Worm (Caenorhabditis elegans) whole organism, L1 larva: ENCODE data around the gene C49A9.3.
A peak's percentile ranks its signal among the peaks of the same experiment; 100 is the strongest.

Experiments used
- C04F5.9 ChIP-seq: sonication (generic microtip); optimal IDR thresholded peaks from 2 replicates; lab custom pipeline; 2016; ENCODE audit warnings: missing genetic modification characterization, missing compliant biosample characterization
- C34B4.2 ChIP-seq: sonication (generic microtip); optimal IDR thresholded peaks from 2 replicates; lab custom pipeline; 2017; ENCODE audit warnings: mild to moderate bottlenecking, missing genetic modification characterization, missing compliant biosample characterization
- Y116A8C.19 ChIP-seq: sonication (generic microtip); optimal IDR thresholded peaks from 2 replicates; lab custom pipeline; 2016; ENCODE audit warnings: missing compliant biosample characterization, missing genetic modification characterization, borderline replicate concordance
- ama-1 ChIP-seq: fragments of 150-350 bp; optimal IDR thresholded peaks from 2 replicates; lab custom pipeline; 2014
- blmp-1 ChIP-seq: fragments of 150-350 bp; optimal IDR thresholded peaks from 2 replicates; lab custom pipeline; 2014; ENCODE audit warnings: missing biosample characterization, missing genetic modification characterization
- ceh-8 ChIP-seq: fragments of 200-800 bp; sonication (Bioruptor generic); optimal IDR thresholded peaks from 2 replicates; lab custom pipeline; 2018; ENCODE audit warnings: mild to moderate bottlenecking, missing genetic modification characterization, moderate library complexity, missing compliant biosample characterization
- ceh-88 ChIP-seq: fragments of 200-800 bp; sonication (Bioruptor generic); IDR thresholded peaks from 2 replicates; pipeline ENCODE4 v1.3.6; 2022; ENCODE audit warnings: missing genetic modification characterization, missing compliant biosample characterization
- ces-1 ChIP-seq: fragments of 150-350 bp; optimal IDR thresholded peaks from 2 replicates; lab custom pipeline; 2014; ENCODE audit warnings: missing biosample characterization, missing genetic modification reagents, missing genetic modification characterization
- dsc-1 ChIP-seq: sonication (generic microtip); optimal IDR thresholded peaks from 2 replicates; lab custom pipeline; 2016; ENCODE audit warnings: mild to moderate bottlenecking, missing genetic modification characterization, missing compliant biosample characterization
- efl-1 ChIP-seq, 4 experiments: fragments of 150-350 bp; optimal IDR thresholded peaks in 3 of 4; peaks in 1 of 4; 1 replicate in 1 of 4; 2 replicates in 3 of 4; lab custom pipeline; 2014; ENCODE audit warnings: missing biosample characterization in 2 of 4, missing genetic modification characterization in 2 of 4, missing genetic modification reagents in 2 of 4
- efl-3 ChIP-seq: fragments of 200-800 bp; sonication (Bioruptor generic); optimal IDR thresholded peaks from 2 replicates; lab custom pipeline; 2018; ENCODE audit warnings: mild to moderate bottlenecking, missing genetic modification characterization, missing compliant biosample characterization
- egl-13 ChIP-seq: sonication (generic microtip); optimal IDR thresholded peaks from 2 replicates; lab custom pipeline; 2016; ENCODE audit warnings: missing genotype, missing genetic modification reagents, missing genetic modification characterization, missing compliant biosample characterization
- elt-3 ChIP-seq, 6 experiments: fragments of 150-350 bp in 1 of 6; sonication (generic microtip); optimal IDR thresholded peaks; 2 replicates each; lab custom pipeline; 2017 to 2018; ENCODE audit warnings: missing biosample characterization in 6 of 6, missing genetic modification characterization in 6 of 6, inconsistent platforms in 1 of 6
- ets-5 ChIP-seq: fragments of 200-800 bp; sonication (Bioruptor generic); IDR thresholded peaks from 2 replicates; pipeline ENCODE4 v1.3.6; 2022; ENCODE audit warnings: missing genetic modification characterization, missing compliant biosample characterization
- fkh-4 ChIP-seq: sonication (generic microtip); optimal IDR thresholded peaks from 2 replicates; lab custom pipeline; 2016; ENCODE audit warnings: missing compliant biosample characterization, missing genetic modification characterization, borderline replicate concordance
- fkh-8 ChIP-seq: sonication (generic microtip); optimal IDR thresholded peaks from 2 replicates; lab custom pipeline; 2016; ENCODE audit warnings: mild to moderate bottlenecking, missing genetic modification characterization, missing compliant biosample characterization
- fos-1 ChIP-seq: fragments of 150-350 bp; optimal IDR thresholded peaks from 2 replicates; lab custom pipeline; 2014; ENCODE audit warnings: missing biosample characterization, missing genetic modification characterization
- hlh-17 ChIP-seq: fragments of 200-800 bp; sonication (Bioruptor generic); optimal IDR thresholded peaks from 2 replicates; lab custom pipeline; 2018; ENCODE audit warnings: missing genetic modification characterization, mild to moderate bottlenecking, missing compliant biosample characterization, moderate library complexity, borderline replicate concordance
- hlh-4 ChIP-seq: sonication (generic microtip); optimal IDR thresholded peaks from 2 replicates; lab custom pipeline; 2016; ENCODE audit warnings: mild to moderate bottlenecking, missing genetic modification characterization, missing compliant biosample characterization
- hpl-2 ChIP-seq: fragments of 150-350 bp; optimal IDR thresholded peaks from 2 replicates; lab custom pipeline; 2014; ENCODE audit warnings: missing biosample characterization, missing genetic modification reagents, missing genetic modification characterization
- irx-1 ChIP-seq: sonication (generic microtip); optimal IDR thresholded peaks from 2 replicates; lab custom pipeline; 2016; ENCODE audit warnings: missing genetic modification characterization, missing compliant biosample characterization
- lin-13 ChIP-seq: fragments of 150-350 bp; optimal IDR thresholded peaks from 2 replicates; lab custom pipeline; 2014; ENCODE audit warnings: missing biosample characterization, missing genetic modification reagents, missing genetic modification characterization
- lin-35 ChIP-seq, 2 experiments: fragments of 150-350 bp; optimal IDR thresholded peaks; 2 replicates each; lab custom pipeline; 2014; ENCODE audit warnings: missing biosample characterization in 2 of 2, missing genetic modification characterization in 2 of 2, missing genetic modification reagents in 2 of 2
- lin-39 ChIP-seq: fragments of 150-350 bp; optimal IDR thresholded peaks from 2 replicates; lab custom pipeline; 2014; ENCODE audit warnings: missing biosample characterization, missing genetic modification reagents, missing genetic modification characterization
- lir-3 ChIP-seq: sonication (generic microtip); optimal IDR thresholded peaks from 2 replicates; lab custom pipeline; 2016; ENCODE audit warnings: mild to moderate bottlenecking, missing genetic modification characterization, moderate library complexity, missing compliant biosample characterization; ENCODE audit not compliant: poor library complexity
- lsy-2 ChIP-seq, 2 experiments: fragments of 150-350 bp; optimal IDR thresholded peaks; 2 replicates each; lab custom pipeline; 2014; ENCODE audit warnings: missing biosample characterization in 2 of 2, missing genetic modification characterization in 2 of 2
- mab-9 ChIP-seq: fragments of 200-800 bp; sonication (Bioruptor generic); IDR thresholded peaks from 2 replicates; pipeline ENCODE4 v1.3.6; 2022; ENCODE audit warnings: missing genetic modification reagents, missing genetic modification characterization, missing compliant biosample characterization
- mdl-1 ChIP-seq, 2 experiments: fragments of 150-350 bp; optimal IDR thresholded peaks; 2 replicates each; lab custom pipeline; 2014 to 2017; ENCODE audit warnings: missing biosample characterization in 2 of 2, missing genetic modification characterization in 2 of 2, inconsistent platforms in 1 of 2
- mep-1 ChIP-seq: fragments of 150-350 bp; optimal IDR thresholded peaks from 2 replicates; lab custom pipeline; 2014; ENCODE audit warnings: missing biosample characterization, missing genetic modification characterization
- nhr-11 ChIP-seq: fragments of 150-350 bp; optimal IDR thresholded peaks from 2 replicates; lab custom pipeline; 2014; ENCODE audit warnings: missing biosample characterization, missing genetic modification characterization
- nhr-19 ChIP-seq: fragments of 200-800 bp; sonication (Bioruptor generic); conservative IDR thresholded peaks from 2 replicates; pipeline ENCODE4 v1.3.6; 2022; ENCODE audit warnings: missing genetic modification characterization, missing compliant biosample characterization
- nhr-28 ChIP-seq: fragments of 150-350 bp; optimal IDR thresholded peaks from 2 replicates; lab custom pipeline; 2014; ENCODE audit warnings: missing biosample characterization, missing genetic modification characterization
- nhr-71 ChIP-seq: sonication (generic microtip); optimal IDR thresholded peaks from 2 replicates; lab custom pipeline; 2016; ENCODE audit warnings: mild to moderate bottlenecking, missing genetic modification characterization, moderate library complexity, missing compliant biosample characterization
- nhr-85 ChIP-seq: sonication (generic microtip); peaks from one replicate; lab custom pipeline; 2016; ENCODE audit warnings: missing genetic modification characterization, inconsistent platforms, missing compliant biosample characterization
- pag-3 ChIP-seq: sonication (generic microtip); optimal IDR thresholded peaks from 2 replicates; lab custom pipeline; 2017; ENCODE audit warnings: missing genetic modification characterization, mild to moderate bottlenecking, missing compliant biosample characterization, antibody characterized with exemption, borderline replicate concordance; ENCODE audit not compliant: insufficient read depth
- pax-3 ChIP-seq: fragments of 200-800 bp; sonication (Bioruptor generic); optimal IDR thresholded peaks from 2 replicates; lab custom pipeline; 2018; ENCODE audit warnings: mild to moderate bottlenecking, missing genetic modification characterization, moderate library complexity, missing compliant biosample characterization
- pqm-1 ChIP-seq: sonication (generic microtip); optimal IDR thresholded peaks from 3 replicates; lab custom pipeline; 2017; ENCODE audit warnings: missing biosample characterization, missing genetic modification characterization
- rnt-1 ChIP-seq: sonication (generic microtip); optimal IDR thresholded peaks from 2 replicates; lab custom pipeline; 2016; ENCODE audit warnings: mild to moderate bottlenecking, missing genetic modification characterization, moderate library complexity, missing compliant biosample characterization
- skn-1 ChIP-seq: fragments of 150-350 bp; optimal IDR thresholded peaks from 2 replicates; lab custom pipeline; 2014; ENCODE audit warnings: missing biosample characterization, missing genetic modification characterization
- snu-23 ChIP-seq: sonication (generic microtip); optimal IDR thresholded peaks from 2 replicates; lab custom pipeline; 2016; ENCODE audit warnings: missing genetic modification characterization, missing compliant biosample characterization
- sox-4 ChIP-seq: sonication (generic microtip); optimal IDR thresholded peaks from 2 replicates; lab custom pipeline; 2016; ENCODE audit warnings: missing genetic modification characterization, missing compliant biosample characterization
- sptf-1 ChIP-seq: fragments of 150-350 bp; optimal IDR thresholded peaks from 2 replicates; lab custom pipeline; 2014; ENCODE audit warnings: missing biosample characterization, missing genetic modification characterization
- tlp-1 ChIP-seq: fragments of 150-350 bp; optimal IDR thresholded peaks from 2 replicates; lab custom pipeline; 2014; ENCODE audit warnings: missing biosample characterization, missing genetic modification characterization
- unc-130 ChIP-seq: fragments of 150-350 bp; optimal IDR thresholded peaks from 2 replicates; lab custom pipeline; 2017; ENCODE audit warnings: missing biosample characterization, missing genetic modification characterization, inconsistent platforms
- unc-62 ChIP-seq: fragments of 150-350 bp; optimal IDR thresholded peaks from 2 replicates; lab custom pipeline; 2014; ENCODE audit warnings: missing biosample characterization, missing genetic modification reagents, missing genetic modification characterization
- unc-98 ChIP-seq: fragments of 200-800 bp; sonication (Bioruptor generic); IDR thresholded peaks from 2 replicates; pipeline ENCODE4 v1.3.6; 2022; ENCODE audit warnings: missing genetic modification characterization, missing compliant biosample characterization
- vab-15 ChIP-seq: sonication (generic microtip); optimal IDR thresholded peaks from 2 replicates; lab custom pipeline; 2017; ENCODE audit warnings: missing genotype, mild to moderate bottlenecking, missing genetic modification characterization, missing compliant biosample characterization
- zag-1 ChIP-seq: fragments of 150-350 bp; optimal IDR thresholded peaks from 2 replicates; lab custom pipeline; 2014; ENCODE audit warnings: missing biosample characterization, missing genetic modification characterization
- ztf-4 ChIP-seq: fragments of 150-350 bp; optimal IDR thresholded peaks from 2 replicates; lab custom pipeline; 2014; ENCODE audit warnings: missing biosample characterization, missing genetic modification characterization

Gene C49A9.3

DNA sequence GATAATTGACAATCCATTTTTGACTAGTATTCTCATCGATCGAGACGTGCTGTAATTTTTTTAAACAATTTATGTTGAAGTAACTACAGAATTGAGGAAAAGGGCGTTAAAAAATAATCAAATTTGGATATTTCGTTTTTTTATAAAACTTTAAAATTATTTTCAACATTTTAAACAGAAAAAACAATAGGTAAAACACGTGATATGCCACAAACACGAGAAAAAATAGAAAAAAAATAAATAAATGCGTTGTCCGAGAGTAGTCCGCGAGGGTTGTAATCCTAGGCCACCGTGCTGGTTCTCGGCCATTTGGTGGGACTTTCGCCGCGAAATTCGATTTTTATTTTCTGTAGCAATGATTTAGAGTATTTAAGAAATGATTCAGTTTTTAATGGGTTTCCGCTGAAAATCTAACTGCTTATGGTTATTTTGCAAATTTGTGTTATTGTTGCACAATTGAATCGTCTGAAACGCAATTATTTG is 15.6 kb upstream of the C49A9.3 start, which contains the start of gene C49A9.10 (continued):
- no peak for TF ChIP-seq pqm-1
- peak; percentile 88 for TF ChIP-seq Y116A8C.19 (tag; lab: Kevin White, UChicago)
- peak; percentile 97 for TF ChIP-seq sox-4 (tag; lab: Kevin White, UChicago)
- peak; percentile 27 for TF ChIP-seq blmp-1 (tag; lab: Kevin White, UChicago)
- TF ChIP-seq hlh-4: peak; percentile 88
- TF ChIP-seq sptf-1: no peak
- peak; percentile 88 for TF ChIP-seq unc-130 (tag; lab: Kevin White, UChicago)
- TF ChIP-seq ceh-88 (GFP tag; lab: Robert Waterston, UW): peak; percentile 80
- peak; percentile 93 for TF ChIP-seq C04F5.9
- peak; percentile 97 for TF ChIP-seq pax-3 (tag; lab: Kevin White, UChicago)
- no peak for TF ChIP-seq unc-62 (GFP tag; lab: Kevin White, UChicago)
- TF ChIP-seq mab-9 (GFP tag; lab: Robert Waterston, UW): peak; percentile 89
- peak; percentile 88 to 90 for TF ChIP-seq lsy-2 (tag; optimal IDR thresholded peaks at IDR 0.05; lab: Kevin White, UChicago)
- TF ChIP-seq efl-1 (optimal IDR thresholded peaks at IDR 0.05; lab: Kevin White, UChicago): peak; percentile 98 to 99
- peak; percentile 98 to 100 for TF ChIP-seq efl-1 (GFP tag; optimal IDR thresholded peaks at IDR 0.05 in 1 of 2; lab: Kevin White, UChicago)
- TF ChIP-seq nhr-85 (tag; lab: Kevin White, UChicago): peak; percentile 97
- no peak for TF ChIP-seq ces-1 (GFP tag; lab: Kevin White, UChicago)
- peak; percentile 42 for TF ChIP-seq ztf-4 (tag; lab: Kevin White, UChicago)
- peak; percentile 99 for TF ChIP-seq lir-3
- TF ChIP-seq rnt-1 (tag; lab: Kevin White, UChicago): peak; percentile 100
- peak; percentile 96 for TF ChIP-seq nhr-71
- peak; percentile 80 for TF ChIP-seq lin-39 (tag; lab: Kevin White, UChicago)
- peak; percentile 58 for TF ChIP-seq vab-15 (tag; lab: Kevin White, UChicago)
- TF ChIP-seq fos-1: peak; percentile 58
- TF ChIP-seq efl-3: peak; percentile 45
- TF ChIP-seq mep-1: peak; percentile 84
- peak; percentile 91 for TF ChIP-seq snu-23
- peak; percentile 47 for TF ChIP-seq hpl-2 (GFP tag; lab: Kevin White, UChicago)
- TF ChIP-seq egl-13: peak; percentile 95
- peak; percentile 28 for TF ChIP-seq nhr-11 (tag; lab: Kevin White, UChicago)
- no peak for TF ChIP-seq nhr-28 (tag; lab: Kevin White, UChicago)
- peak; percentile 76 for TF ChIP-seq fkh-8 (tag; lab: Kevin White, UChicago)
- TF ChIP-seq lin-13: peak; percentile 63
- TF ChIP-seq elt-3 (tag; optimal IDR thresholded peaks at IDR 0.05; lab: Kevin White, UChicago): peak in 3 of 6 experiments; percentile 5 to 76 (median 21)
- peak in 1 of 2 experiments; percentile 61 for TF ChIP-seq mdl-1 (tag; optimal IDR thresholded peaks at IDR 0.05; lab: Kevin White, UChicago)
- TF ChIP-seq skn-1 (tag; lab: Kevin White, UChicago): peak; percentile 79
- TF ChIP-seq ets-5 (GFP tag; lab: Robert Waterston, UW): no peak
- TF ChIP-seq dsc-1 (tag; lab: Kevin White, UChicago): peak; percentile 97
- TF ChIP-seq pag-3 (tag; lab: Kevin White, UChicago): no peak
- TF ChIP-seq ama-1 (lab: Kevin White, UChicago): no peak
- peak; percentile 74 for TF ChIP-seq hlh-17
- TF ChIP-seq irx-1 (tag; lab: Kevin White, UChicago): peak; percentile 98
- TF ChIP-seq ceh-8 (GFP tag; lab: Kevin White, UChicago): peak; percentile 82
- no peak for TF ChIP-seq zag-1
- peak; percentile 98 for TF ChIP-seq lin-35 (GFP tag; optimal IDR thresholded peaks at IDR 0.05; lab: Kevin White, UChicago)
- TF ChIP-seq fkh-4 (tag; lab: Kevin White, UChicago): peak; percentile 98
- TF ChIP-seq tlp-1 (tag; lab: Kevin White, UChicago): no peak
- peak; percentile 61 for TF ChIP-seq C34B4.2 (tag; lab: Kevin White, UChicago)
- TF ChIP-seq nhr-19: peak; percentile 89
- TF ChIP-seq unc-98: peak; percentile 89
